Worm (Caenorhabditis elegans) whole organism, young adult: ENCODE measurements around the gene srf-3.

Source experiments
- B0035.1 ChIP-seq: sonication (generic microtip); optimal IDR thresholded peaks from 2 replicates; lab custom pipeline; 2016; ENCODE audit warnings: missing genetic modification characterization, mild to moderate bottlenecking, missing compliant biosample characterization, missing genotype, missing genetic modification reagents
- F22D6.2 ChIP-seq: sonication (generic microtip); optimal IDR thresholded peaks from 2 replicates; lab custom pipeline; 2016; ENCODE audit warnings: mild to moderate bottlenecking, missing genetic modification characterization, missing compliant biosample characterization
- F23B12.7 ChIP-seq: sonication (generic microtip); optimal IDR thresholded peaks from 2 replicates; lab custom pipeline; 2017; ENCODE audit warnings: missing genetic modification characterization, mild to moderate bottlenecking, missing compliant biosample characterization, antibody characterized with exemption, moderate library complexity; ENCODE audit not compliant: insufficient read depth
- F39B2.1 ChIP-seq: fragments of 200-800 bp; sonication (Bioruptor generic); IDR thresholded peaks from 2 replicates; pipeline ENCODE4 v1.3.6; 2022; ENCODE audit warnings: missing genetic modification reagents, missing genetic modification characterization, missing compliant biosample characterization
- F57C9.4 ChIP-seq: sonication (generic microtip); optimal IDR thresholded peaks from 2 replicates; lab custom pipeline; 2017; ENCODE audit warnings: mild to moderate bottlenecking, missing genetic modification characterization, missing compliant biosample characterization
- K11D2.4 ChIP-seq: fragments of 200-800 bp; sonication (Bioruptor generic); IDR thresholded peaks from 2 replicates; pipeline ENCODE4 v1.3.6; 2022; ENCODE audit warnings: missing genetic modification reagents, missing genetic modification characterization, missing compliant biosample characterization
- Y67H2A.10 ChIP-seq: fragments of 200-800 bp; sonication (Bioruptor generic); conservative IDR thresholded peaks from 2 replicates; pipeline ENCODE4 v1.3.6; 2022; ENCODE audit warnings: missing genetic modification reagents, missing genetic modification characterization, missing compliant biosample characterization
- Y79H2A.3 ChIP-seq: fragments of 200-800 bp; sonication (Bioruptor generic); conservative IDR thresholded peaks from 2 replicates; pipeline ENCODE4 v1.3.6; 2022; ENCODE audit warnings: missing genetic modification reagents, missing genetic modification characterization, missing compliant biosample characterization
- ZK185.1 ChIP-seq: sonication (generic microtip); optimal IDR thresholded peaks from 2 replicates; lab custom pipeline; 2016; ENCODE audit warnings: mild to moderate bottlenecking, missing genetic modification characterization, missing compliant biosample characterization; ENCODE audit not compliant: poor library complexity, severe bottlenecking
- ama-1 ChIP-seq, 3 experiments: fragments of 150-350 bp in 1 of 3; sonication (generic microtip) in 2 of 3; optimal IDR thresholded peaks; 2 replicates each; lab custom pipeline; 2014 to 2018; ENCODE audit warnings: missing biosample characterization in 2 of 3, missing genetic modification characterization in 2 of 3, missing genetic modification reagents in 2 of 3
- athp-1 ChIP-seq: sonication (generic microtip); optimal IDR thresholded peaks from 2 replicates; lab custom pipeline; 2017; ENCODE audit warnings: mild to moderate bottlenecking, missing genetic modification characterization, missing compliant biosample characterization
- attf-5 ChIP-seq: fragments of 200-800 bp; sonication (Bioruptor generic); optimal IDR thresholded peaks from 2 replicates; lab custom pipeline; 2018; ENCODE audit warnings: mild to moderate bottlenecking, missing genetic modification characterization, missing compliant biosample characterization
- cebp-1 ChIP-seq, 2 experiments: fragments of 200-800 bp in 1 of 2; sonication (Bioruptor generic) in 1 of 2; sonication (generic microtip) in 1 of 2; IDR thresholded peaks in 1 of 2; optimal IDR thresholded peaks in 1 of 2; 2 replicates each; pipeline versions ENCODE4 v1.3.6 to Lab custom; 2017 to 2022; ENCODE audit warnings: missing compliant biosample characterization in 2 of 2, missing genetic modification characterization in 2 of 2, mild to moderate bottlenecking in 1 of 2, missing genetic modification reagents in 1 of 2, moderate library complexity in 1 of 2
- egl-18 ChIP-seq: fragments of 200-800 bp; sonication (Bioruptor generic); IDR thresholded peaks from 2 replicates; pipeline ENCODE4 v1.3.6; 2022; ENCODE audit warnings: missing genetic modification reagents, missing genetic modification characterization, missing compliant biosample characterization
- egl-44 ChIP-seq: fragments of 200-800 bp; sonication (Bioruptor generic); IDR thresholded peaks from 2 replicates; pipeline ENCODE4 v1.3.6; 2022; ENCODE audit warnings: missing genetic modification reagents, missing genetic modification characterization, missing compliant biosample characterization
- ekl-4 ChIP-seq: fragments of 200-800 bp; sonication (Bioruptor generic); IDR thresholded peaks from 2 replicates; pipeline ENCODE4 v1.3.6; 2022; ENCODE audit warnings: missing genetic modification reagents, missing genetic modification characterization, missing compliant biosample characterization
- fkh-3 ChIP-seq: sonication (generic microtip); optimal IDR thresholded peaks from 2 replicates; lab custom pipeline; 2016; ENCODE audit warnings: mild to moderate bottlenecking, missing genetic modification characterization, missing compliant biosample characterization
- him-1 ChIP-seq: sonication (generic microtip); optimal IDR thresholded peaks from 2 replicates; lab custom pipeline; 2016; ENCODE audit warnings: missing genotype, missing genetic modification reagents, missing genetic modification characterization, missing compliant biosample characterization
- hlh-12 ChIP-seq: sonication (generic microtip); optimal IDR thresholded peaks from 2 replicates; lab custom pipeline; 2016; ENCODE audit warnings: missing genetic modification characterization, missing compliant biosample characterization
- hmg-1.2 ChIP-seq: fragments of 200-800 bp; sonication (Bioruptor generic); IDR thresholded peaks from 2 replicates; pipeline ENCODE4 v1.3.6; 2022; ENCODE audit warnings: missing genetic modification reagents, missing genetic modification characterization, missing compliant biosample characterization
- lag-1 ChIP-seq: fragments of 200-800 bp; sonication (Bioruptor generic); IDR thresholded peaks from 2 replicates; pipeline ENCODE4 v1.3.6; 2022; ENCODE audit warnings: missing genetic modification reagents, missing genetic modification characterization, missing compliant biosample characterization
- let-607 ChIP-seq, 2 experiments: fragments of 200-800 bp in 1 of 2; sonication (Bioruptor generic) in 1 of 2; sonication (generic microtip) in 1 of 2; optimal IDR thresholded peaks; 2 replicates each; lab custom pipeline; 2016 to 2018; ENCODE audit warnings: mild to moderate bottlenecking in 2 of 2, missing compliant biosample characterization in 2 of 2, missing genetic modification characterization in 2 of 2, moderate library complexity in 2 of 2, missing genotype in 1 of 2
- lin-40 ChIP-seq: sonication (generic microtip); optimal IDR thresholded peaks from 2 replicates; lab custom pipeline; 2016; ENCODE audit warnings: missing genetic modification characterization, mild to moderate bottlenecking, missing compliant biosample characterization, missing genotype, missing genetic modification reagents
- lin-54 ChIP-seq: fragments of 200-800 bp; sonication (Bioruptor generic); optimal IDR thresholded peaks from 2 replicates; lab custom pipeline; 2018; ENCODE audit warnings: mild to moderate bottlenecking, missing genetic modification characterization, missing compliant biosample characterization
- lir-1 ChIP-seq: fragments of 200-800 bp; sonication (Bioruptor generic); conservative IDR thresholded peaks from 2 replicates; pipeline ENCODE4 v1.3.6; 2022; ENCODE audit warnings: missing genetic modification reagents, missing genetic modification characterization, missing compliant biosample characterization
- madf-6 ChIP-seq: fragments of 200-800 bp; sonication (Bioruptor generic); IDR thresholded peaks from 2 replicates; pipeline ENCODE4 v1.3.6; 2022; ENCODE audit warnings: missing genetic modification reagents, missing genetic modification characterization, missing compliant biosample characterization
- madf-8 ChIP-seq: fragments of 200-800 bp; sonication (Bioruptor generic); conservative IDR thresholded peaks from 2 replicates; pipeline ENCODE4 v1.3.6; 2022; ENCODE audit warnings: missing genetic modification reagents, missing genetic modification characterization, missing compliant biosample characterization
- nfyb-1 ChIP-seq: fragments of 200-800 bp; sonication (Bioruptor generic); IDR thresholded peaks from 2 replicates; pipeline ENCODE4 v1.3.6; 2022; ENCODE audit warnings: missing genetic modification reagents, missing genetic modification characterization, missing compliant biosample characterization
- nhr-27 ChIP-seq: fragments of 200-800 bp; sonication (Bioruptor generic); optimal IDR thresholded peaks from 2 replicates; lab custom pipeline; 2018; ENCODE audit warnings: mild to moderate bottlenecking, missing genetic modification characterization, moderate library complexity, missing compliant biosample characterization
- pbrm-1 ChIP-seq: fragments of 200-800 bp; sonication (Bioruptor generic); IDR thresholded peaks from 2 replicates; pipeline ENCODE4 v1.3.6; 2022; ENCODE audit warnings: missing genetic modification reagents, missing genetic modification characterization, missing compliant biosample characterization
- repo-1 ChIP-seq: sonication (generic microtip); optimal IDR thresholded peaks from 2 replicates; lab custom pipeline; 2017; ENCODE audit warnings: mild to moderate bottlenecking, missing genetic modification characterization, missing compliant biosample characterization
- snpc-4 ChIP-seq, 5 experiments: fragments of 150-350 bp in 1 of 5; sonication (generic microtip) in 4 of 5; optimal IDR thresholded peaks; 2 replicates each; lab custom pipeline; 2014 to 2018; ENCODE audit warnings: missing genetic modification characterization in 5 of 5, missing biosample characterization in 3 of 5, antibody characterized with exemption in 2 of 5, mild to moderate bottlenecking in 2 of 5, missing compliant biosample characterization in 2 of 5, missing genotype in 2 of 5, moderate library complexity in 2 of 5, missing genetic modification reagents in 1 of 5
- tbp1 ChIP-seq: fragments of 200-800 bp; sonication (Bioruptor generic); optimal IDR thresholded peaks from 2 replicates; lab custom pipeline; 2018; ENCODE audit warnings: mild to moderate bottlenecking, missing genetic modification characterization, missing compliant biosample characterization
- tlf-1 ChIP-seq: fragments of 200-800 bp; sonication (Bioruptor generic); optimal IDR thresholded peaks from 2 replicates; lab custom pipeline; 2018; ENCODE audit warnings: mild to moderate bottlenecking, missing genetic modification characterization, missing compliant biosample characterization
- unc-130 ChIP-seq: sonication (generic microtip); optimal IDR thresholded peaks from 2 replicates; lab custom pipeline; 2016; ENCODE audit warnings: missing genetic modification reagents, missing genetic modification characterization, missing compliant biosample characterization
- unc-62 ChIP-seq: fragments of 150-350 bp; optimal IDR thresholded peaks from 2 replicates; lab custom pipeline; 2014; ENCODE audit warnings: missing biosample characterization, missing genetic modification reagents, missing genetic modification characterization
- zfh-2 ChIP-seq: fragments of 200-800 bp; sonication (Bioruptor generic); conservative IDR thresholded peaks from 2 replicates; pipeline ENCODE4 v1.3.6; 2022; ENCODE audit warnings: missing genetic modification reagents, missing genetic modification characterization, missing compliant biosample characterization
- ztf-18 ChIP-seq: sonication (generic microtip); optimal IDR thresholded peaks from 2 replicates; lab custom pipeline; 2016; ENCODE audit warnings: missing genotype, mild to moderate bottlenecking, missing genetic modification characterization, missing compliant biosample characterization
- ztf-26 ChIP-seq: sonication (generic microtip); optimal IDR thresholded peaks from 2 replicates; lab custom pipeline; 2017; ENCODE audit warnings: missing genetic modification characterization, missing compliant biosample characterization
- ztf-6 ChIP-seq: fragments of 200-800 bp; sonication (Bioruptor generic); IDR thresholded peaks from 2 replicates; pipeline ENCODE4 v1.3.6; 2022; ENCODE audit warnings: missing genetic modification reagents, missing genetic modification characterization, missing compliant biosample characterization

Gene srf-3

ce11 chrIV:12840348-12840747 is 9.0 kb upstream of the srf-3 start (continued):
- TF ChIP-seq F57C9.4 (tag; lab: Kevin White, UChicago) (no peak), attf-5 (GFP tag; lab: Kevin White, UChicago) (no peak), B0035.1 (no peak), unc-130 (GFP tag; lab: Kevin White, UChicago) (no peak), egl-18 (no peak), F22D6.2 (tag; lab: Kevin White, UChicago) (no peak), egl-44 (no peak), nfyb-1 (GFP tag; lab: Robert Waterston, UW) (peak; percentile 43; the same call in 1 of the 2 replicates), athp-1 (tag; lab: Kevin White, UChicago) (no peak), lir-1 (no peak), ZK185.1 (tag; lab: Kevin White, UChicago) (no peak), tbp1 (GFP tag; lab: Kevin White, UChicago) (peak; percentile 18), ztf-6 (GFP tag; lab: Robert Waterston, UW) (no peak), ekl-4 (GFP tag; lab: Robert Waterston, UW) (0 out of 2 replicates have a peak, but pooled peaks have one; percentile 28), F39B2.1 (GFP tag; lab: Robert Waterston, UW) (no peak), madf-8 (GFP tag; lab: Robert Waterston, UW) (no peak), nhr-27 (no peak), hmg-1.2 (peak; percentile 17; the same call in 1 of the 2 replicates), F23B12.7 (no peak), fkh-3 (no peak), K11D2.4 (no peak), zfh-2 (no peak), Y79H2A.3 (GFP tag; lab: Robert Waterston, UW) (no peak), tlf-1 (no peak), hlh-12 (tag; lab: Kevin White, UChicago) (no peak), cebp-1 (GFP tag; IDR thresholded peaks at IDR 0.05; lab: Robert Waterston, UW) (no peak), cebp-1 (tag; optimal IDR thresholded peaks at IDR 0.05; lab: Kevin White, UChicago) (peak; percentile 45), lin-40 (peak; percentile 9), pbrm-1 (GFP tag; lab: Robert Waterston, UW) (0 out of 2 replicates have a peak, but pooled peaks have one; percentile 13), unc-62 (GFP tag; lab: Kevin White, UChicago) (no peak), him-1 (peak; percentile 41), ztf-18 (tag; lab: Kevin White, UChicago) (no peak), lag-1 (GFP tag; lab: Robert Waterston, UW) (no peak), repo-1 (tag; lab: Kevin White, UChicago) (peak; percentile 45), let-607 (tag; optimal IDR thresholded peaks at IDR 0.05; lab: Kevin White, UChicago) (no peak), madf-6 (GFP tag; lab: Robert Waterston, UW) (0 out of 2 replicates have a peak, but pooled peaks have one; percentile 30), snpc-4 (GFP tag; optimal IDR thresholded peaks at IDR 0.05; lab: Kevin White, UChicago) (no peak), snpc-4 (tag; optimal IDR thresholded peaks at IDR 0.05; lab: Kevin White, UChicago) (peak in 1 of 4 experiments; percentile 4), Y67H2A.10 (no peak), ama-1 (optimal IDR thresholded peaks at IDR 0.05; lab: Kevin White, UChicago) (peak; percentile 28), ama-1 (GFP tag; optimal IDR thresholded peaks at IDR 0.05; lab: Kevin White, UChicago) (no peak), lin-54 (GFP tag; lab: Kevin White, UChicago) (no peak), ztf-26 (tag; lab: Kevin White, UChicago) (no peak)
